Fruit fly (Drosophila melanogaster) whole organism, wandering third instar larva: Measurements from ENCODE around the gene CG32112.

Experiments
- Abd-B ChIP-seq: fragments of >200 bp; optimal IDR thresholded peaks from 2 replicates; lab custom pipeline; 2017; ENCODE audit warnings: missing biosample characterization, missing genetic modification characterization
- CG32264 ChIP-seq: fragments of 200-800 bp; sonication (Bioruptor generic); optimal IDR thresholded peaks from 2 replicates; lab custom pipeline; 2016; ENCODE audit warnings: missing biosample characterization, missing genetic modification characterization
- CG9705 ChIP-seq: fragments of 200-800 bp; sonication (Bioruptor generic); optimal IDR thresholded peaks from 2 replicates; lab custom pipeline; 2018; ENCODE audit warnings: missing biosample characterization, mild to moderate bottlenecking, missing genetic modification characterization
- CrebA ChIP-seq: fragments of 200-800 bp; sonication (Bioruptor generic); optimal IDR thresholded peaks from 2 replicates; lab custom pipeline; 2016; ENCODE audit warnings: missing biosample characterization, mild to moderate bottlenecking, missing genetic modification characterization, borderline replicate concordance
- Dfd ChIP-seq: fragments of >200 bp; optimal IDR thresholded peaks from 2 replicates; lab custom pipeline; 2017; ENCODE audit warnings: missing biosample characterization, missing genetic modification characterization
- Dif ChIP-seq: fragments of 200-275, 200-300 bp; sonication (Bioruptor generic); optimal IDR thresholded peaks from 2 replicates; lab custom pipeline; 2018; ENCODE audit warnings: missing biosample characterization, missing genetic modification characterization; ENCODE audit not compliant: partially characterized antibody
- GATAd ChIP-seq: sonication (Bioruptor generic); optimal IDR thresholded peaks from 2 replicates; lab custom pipeline; 2016; ENCODE audit warnings: missing biosample characterization, missing genetic modification characterization
- HLH106 ChIP-seq: fragments of 200-800 bp; optimal IDR thresholded peaks from 3 replicates; lab custom pipeline; 2019; ENCODE audit warnings: missing biosample characterization, mild to moderate bottlenecking, missing genetic modification characterization, moderate library complexity
- Hnf4 ChIP-seq: fragments of 200-800 bp; sonication (Bioruptor generic); optimal IDR thresholded peaks from 2 replicates; lab custom pipeline; 2016; ENCODE audit warnings: missing biosample characterization, mild to moderate bottlenecking, missing genetic modification characterization
- Hr78 ChIP-seq: fragments of >200 bp; optimal IDR thresholded peaks from 2 replicates; lab custom pipeline; 2017; ENCODE audit warnings: missing biosample characterization, missing genetic modification characterization
- Hr83 ChIP-seq: fragments of 200-300 bp; sonication (Bioruptor generic); optimal IDR thresholded peaks from 2 replicates; lab custom pipeline; 2016; ENCODE audit warnings: missing biosample characterization, mild to moderate bottlenecking, missing genetic modification characterization, moderate library complexity; ENCODE audit not compliant: poor library complexity, severe bottlenecking
- Jra ChIP-seq: sonication (Bioruptor generic); optimal IDR thresholded peaks from 2 replicates; lab custom pipeline; 2016; ENCODE audit warnings: missing biosample characterization, missing genetic modification characterization
- Mio ChIP-seq: sonication (Bioruptor generic); optimal IDR thresholded peaks from 2 replicates; lab custom pipeline; 2016; ENCODE audit warnings: missing biosample characterization, missing genetic modification characterization
- Myc ChIP-seq: fragments of >200 bp; optimal IDR thresholded peaks from 2 replicates; lab custom pipeline; 2017
- N ChIP-seq: fragments of >200 bp; optimal IDR thresholded peaks from 2 replicates; lab custom pipeline; 2018; ENCODE audit warnings: missing biosample characterization, missing external identifiers, missing genetic modification characterization
- OdsH ChIP-seq: fragments of 200-800 bp; sonication (Bioruptor generic); optimal IDR thresholded peaks from 2 replicates; lab custom pipeline; 2016; ENCODE audit warnings: missing biosample characterization, mild to moderate bottlenecking, missing genetic modification characterization
- Rel ChIP-seq, 2 experiments: fragments of 200-800 bp; sonication (Bioruptor generic) in 1 of 2; optimal IDR thresholded peaks; 2 replicates in 1 of 2; 3 replicates in 1 of 2; lab custom pipeline; 2016 to 2019; ENCODE audit warnings: mild to moderate bottlenecking in 2 of 2, missing biosample characterization in 2 of 2, missing genetic modification characterization in 2 of 2, moderate library complexity in 1 of 2
- Sp1 ChIP-seq: fragments of 200-800 bp; sonication (Bioruptor generic); optimal IDR thresholded peaks from 3 replicates; lab custom pipeline; 2019; ENCODE audit warnings: missing biosample characterization, mild to moderate bottlenecking, missing genetic modification characterization, moderate library complexity
- Vsx2 ChIP-seq: fragments of 200-300, 225-300 bp; sonication (Bioruptor generic); optimal IDR thresholded peaks from 2 replicates; lab custom pipeline; 2018; ENCODE audit warnings: missing biosample characterization, missing genetic modification characterization; ENCODE audit not compliant: partially characterized antibody
- br ChIP-seq: fragments of 200-800 bp; sonication (Bioruptor generic); optimal IDR thresholded peaks from 2 replicates; lab custom pipeline; 2016; ENCODE audit warnings: missing biosample characterization, missing genetic modification characterization
- brk ChIP-seq: fragments of 200-800 bp; sonication (Bioruptor generic); optimal IDR thresholded peaks from 2 replicates; lab custom pipeline; 2016; ENCODE audit warnings: missing biosample characterization, mild to moderate bottlenecking, missing genetic modification characterization
- dmrt93B ChIP-seq: fragments of 200-800 bp; sonication (Bioruptor generic); optimal IDR thresholded peaks from 2 replicates; lab custom pipeline; 2018; ENCODE audit warnings: missing biosample characterization, mild to moderate bottlenecking, missing genetic modification characterization
- dsf ChIP-seq: sonication (Bioruptor generic); optimal IDR thresholded peaks from 2 replicates; lab custom pipeline; 2016; ENCODE audit warnings: missing biosample characterization, missing genetic modification characterization, borderline replicate concordance
- ey ChIP-seq: fragments of 200-800 bp; sonication (Bioruptor generic); optimal IDR thresholded peaks from 2 replicates; lab custom pipeline; 2016; ENCODE audit warnings: missing biosample characterization, missing genetic modification characterization
- foxo ChIP-seq, 2 experiments: fragments of 200-800 bp; sonication (Bioruptor generic); optimal IDR thresholded peaks; 2 replicates in 1 of 2; 3 replicates in 1 of 2; lab custom pipeline; 2016 to 2017; ENCODE audit warnings: missing biosample characterization in 2 of 2, missing genetic modification characterization in 2 of 2
- fru ChIP-seq: fragments of 200-800 bp; sonication (Bioruptor generic); optimal IDR thresholded peaks from 3 replicates; lab custom pipeline; 2016; ENCODE audit warnings: missing biosample characterization, mild to moderate bottlenecking, missing genetic modification characterization
- h ChIP-seq: fragments of 200-800 bp; sonication (Bioruptor generic); optimal IDR thresholded peaks from 3 replicates; lab custom pipeline; 2016; ENCODE audit warnings: missing biosample characterization, mild to moderate bottlenecking, missing genetic modification characterization
- jim ChIP-seq: fragments of 175-275, 200-325 bp; sonication (Bioruptor generic); optimal IDR thresholded peaks from 2 replicates; lab custom pipeline; 2016; ENCODE audit warnings: missing biosample characterization, mild to moderate bottlenecking, missing genetic modification characterization
- lola ChIP-seq: fragments of >200 bp; optimal IDR thresholded peaks from 2 replicates; lab custom pipeline; 2017; ENCODE audit warnings: missing biosample characterization, missing genetic modification characterization
- pan ChIP-seq: fragments of >200 bp; optimal IDR thresholded peaks from 2 replicates; lab custom pipeline; 2017
- psq ChIP-seq: fragments of 200-800 bp; sonication (Bioruptor generic); optimal IDR thresholded peaks from 3 replicates; lab custom pipeline; 2017; ENCODE audit warnings: missing biosample characterization, mild to moderate bottlenecking, missing genetic modification characterization, moderate library complexity
- rgr ChIP-seq: fragments of 200-800 bp; sonication (Bioruptor generic); optimal IDR thresholded peaks from 3 replicates; lab custom pipeline; 2016; ENCODE audit warnings: missing biosample characterization, mild to moderate bottlenecking, missing genetic modification characterization
- sage ChIP-seq: fragments of 200-800 bp; sonication (Bioruptor generic); optimal IDR thresholded peaks from 2 replicates; lab custom pipeline; 2016; ENCODE audit warnings: missing biosample characterization, mild to moderate bottlenecking, missing genetic modification characterization
- sv ChIP-seq: fragments of 200-800 bp; sonication (Bioruptor generic); optimal IDR thresholded peaks from 3 replicates; lab custom pipeline; 2016; ENCODE audit warnings: missing biosample characterization, missing genetic modification characterization
- tai ChIP-seq: sonication (Bioruptor generic); optimal IDR thresholded peaks from 2 replicates; lab custom pipeline; 2016; ENCODE audit warnings: missing biosample characterization, missing genetic modification characterization
- usp ChIP-seq: fragments of >200 bp; optimal IDR thresholded peaks from 2 replicates; lab custom pipeline; 2017; ENCODE audit warnings: missing biosample characterization, missing genetic modification characterization

Gene CG32112

DNA sequence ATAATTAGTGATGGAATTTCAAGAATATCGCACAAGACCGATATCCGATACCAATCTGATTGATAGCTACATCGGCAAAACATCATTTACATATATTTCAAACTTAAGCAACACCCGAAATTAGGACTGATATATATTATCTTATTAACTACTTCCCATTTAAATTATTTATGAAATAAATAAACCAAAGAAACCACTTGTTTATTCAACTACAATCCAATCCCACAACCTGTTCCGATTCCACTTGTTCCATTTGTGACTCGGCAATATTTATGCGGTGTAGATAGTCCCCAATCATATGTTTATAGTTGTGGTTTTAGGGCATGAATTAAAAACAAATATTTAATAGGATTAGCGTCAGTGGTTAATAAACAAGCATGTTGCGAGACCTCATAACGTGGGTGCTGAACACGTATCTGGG, 13.3 kb downstream of the CG32112 start, which contains the start of the genes CG10973 and Vps13D (continued):
- TF ChIP-seq Dif (GFP tag; lab: Kevin White, UChicago), result peak; percentile 99
- no peak for TF ChIP-seq jim (GFP tag; lab: Kevin White, UChicago)
- peak; percentile 49 for TF ChIP-seq sv (GFP tag; lab: Kevin White, UChicago)
- TF ChIP-seq psq, result no peak
- peak; percentile 99 for TF ChIP-seq Vsx2 (GFP tag; lab: Kevin White, UChicago)
- no peak for TF ChIP-seq pan (lab: Kevin White, UChicago)
- no peak for TF ChIP-seq Hr78 (GFP tag; lab: Kevin White, UChicago)
- no peak for TF ChIP-seq CG32264 (GFP tag; lab: Kevin White, UChicago)
- TF ChIP-seq dsf (GFP tag; lab: Kevin White, UChicago), result no peak
- no peak for TF ChIP-seq sage (GFP tag; lab: Kevin White, UChicago)

dm6 chr3L:12772740-12773686, 31.5 kb downstream of the CG32112 start, which contains the start of gene Hip1:
TSS of gene Hip1 (minus strand) at chr3L:12773573.
- TF ChIP-seq lola (no peak), Hr83 (GFP tag; lab: Kevin White, UChicago) (peak; percentile 80), tai (GFP tag; lab: Kevin White, UChicago) (peak; percentile 55), Jra (GFP tag; lab: Kevin White, UChicago) (peak; percentile 42), psq (no peak), fru (GFP tag; lab: Kevin White, UChicago) (no peak)

- TF ChIP-seq br (no peak), jim (GFP tag; lab: Kevin White, UChicago) (no peak), lola (no peak), Abd-B (no peak), brk (GFP tag; lab: Kevin White, UChicago) (no peak), Jra (GFP tag; lab: Kevin White, UChicago) (no peak)
Observed at dm6 chr3L:12778616-12779015, 37.1 kb downstream of the CG32112 start, which contains the start of gene CG32106. TSS of gene CG32106 (minus strand) at chr3L:12778716.

- TF ChIP-seq Dif (GFP tag; lab: Kevin White, UChicago), result no peak
- no peak for TF ChIP-seq OdsH (GFP tag; lab: Kevin White, UChicago)
- no peak for TF ChIP-seq Mio (GFP tag; lab: Kevin White, UChicago)
- TF ChIP-seq lola, result no peak
- no peak for TF ChIP-seq pan (lab: Kevin White, UChicago)
- TF ChIP-seq Rel (GFP tag; optimal IDR thresholded peaks at IDR 0.05; lab: Kevin White, UChicago), result no peak
- no peak for TF ChIP-seq Rel (tag; optimal IDR thresholded peaks at IDR 0.05; lab: Kevin White, UChicago)
- no peak for TF ChIP-seq Hnf4 (GFP tag; lab: Kevin White, UChicago)
- TF ChIP-seq h (GFP tag; lab: Kevin White, UChicago), result no peak
- TF ChIP-seq jim (GFP tag; lab: Kevin White, UChicago), result no peak
- TF ChIP-seq Dfd (GFP tag; lab: Kevin White, UChicago), result no peak
- no peak for TF ChIP-seq ey (GFP tag; lab: Kevin White, UChicago)
- TF ChIP-seq Sp1 (GFP tag; lab: Kevin White, UChicago), result no peak
- no peak for TF ChIP-seq GATAd (GFP tag; lab: Kevin White, UChicago)
Observed at dm6 chr3L:12780997-12781396, 39.5 kb downstream of the CG32112 start, which contains the start of the genes CG10969 and CG17666. TSS of gene CG10969 (minus strand) at chr3L:12781097. TSS of gene CG17666 (plus strand) at chr3L:12781325.

dm6 chr3L:12789875-12790373, 48.4 kb downstream of the CG32112 start, which contains the start of gene CG42709:
TSS of gene CG42709 (plus strand) at chr3L:12790192.
- TF ChIP-seq usp, result no peak
- TF ChIP-seq OdsH (GFP tag; lab: Kevin White, UChicago), result no peak
- no peak for TF ChIP-seq rgr
- TF ChIP-seq Vsx2 (GFP tag; lab: Kevin White, UChicago), result no peak
- TF ChIP-seq lola, result no peak
- no peak for TF ChIP-seq br
- no peak for TF ChIP-seq N (GFP tag; lab: Kevin White, UChicago)
- no peak for TF ChIP-seq ey (GFP tag; lab: Kevin White, UChicago)
- TF ChIP-seq Hr83 (GFP tag; lab: Kevin White, UChicago), result no peak
- TF ChIP-seq CrebA, result peak; percentile 59
- no peak for TF ChIP-seq sv (GFP tag; lab: Kevin White, UChicago)
- no peak for TF ChIP-seq pan (lab: Kevin White, UChicago)
- peak; percentile 25 for TF ChIP-seq Hnf4 (GFP tag; lab: Kevin White, UChicago)
- no peak for TF ChIP-seq dmrt93B (GFP tag; lab: Kevin White, UChicago)
- no peak for TF ChIP-seq Hr78 (GFP tag; lab: Kevin White, UChicago)
- TF ChIP-seq tai (GFP tag; lab: Kevin White, UChicago), result no peak
- TF ChIP-seq Jra (GFP tag; lab: Kevin White, UChicago), result no peak
- no peak for TF ChIP-seq Abd-B
- no peak for TF ChIP-seq Mio (GFP tag; lab: Kevin White, UChicago)
- no peak for TF ChIP-seq CG9705 (GFP tag; lab: Kevin White, UChicago)
- TF ChIP-seq Sp1 (GFP tag; lab: Kevin White, UChicago), result no peak
- no peak for TF ChIP-seq psq
- no peak for TF ChIP-seq HLH106 (tag; lab: Kevin White, UChicago)
- TF ChIP-seq fru (GFP tag; lab: Kevin White, UChicago), result no peak
- TF ChIP-seq Myc, result no peak
- TF ChIP-seq foxo (GFP tag; optimal IDR thresholded peaks at IDR 0.05; lab: Kevin White, UChicago), result no peak
